Worm (Caenorhabditis elegans): ENCODE results near the gene F13H6.5.

- no peak for TF ChIP-seq klf-2 (GFP tag; conservative IDR thresholded peaks at IDR 0.05)
- no peak for TF ChIP-seq tab-1 (GFP tag; IDR thresholded peaks at IDR 0.05)
- TF ChIP-seq ref-1 (GFP tag; conservative IDR thresholded peaks at IDR 0.05), result no peak
Measured at ce11 chrV:6323602-6324001, 51.1 kb downstream of the F13H6.5 start.
